Worm (Caenorhabditis elegans) whole organism, early embryonic: Measurements from ENCODE around the gene C45G7.4.

ENCODE experiments used
- ama-1 ChIP-seq: fragments of 150-350 bp; optimal IDR thresholded peaks from 2 replicates; lab custom pipeline; 2014
- ceh-13 ChIP-seq: fragments of 200-800 bp; sonication (Bioruptor generic); optimal IDR thresholded peaks from 2 replicates; lab custom pipeline; 2018; ENCODE audit warnings: mild to moderate bottlenecking, missing genetic modification characterization, missing compliant biosample characterization
- tbx-11 ChIP-seq: fragments of 200-800 bp; sonication (Bioruptor generic); IDR thresholded peaks from 2 replicates; pipeline ENCODE4 v1.3.6; 2022; ENCODE audit warnings: missing genetic modification characterization, missing compliant biosample characterization
- tbx-37 ChIP-seq: fragments of 200-800 bp; sonication (Bioruptor generic); conservative IDR thresholded peaks from 2 replicates; pipeline ENCODE4 v1.3.6; 2022; ENCODE audit warnings: missing genetic modification reagents, missing genetic modification characterization, missing compliant biosample characterization

ce11 chrIV:2388949-2389495 is 43.8 kb upstream of the C45G7.4 start, which contains the start of gene trap-3:
- no peak for TF ChIP-seq ceh-13
- peak; percentile 49; the same call in 1 of the 2 replicates for TF ChIP-seq tbx-37 (GFP tag; lab: Robert Waterston, UW)
- peak; percentile 61 for TF ChIP-seq tbx-11 (GFP tag; lab: Robert Waterston, UW)
- no peak for TF ChIP-seq ama-1 (lab: Kevin White, UChicago)
